Worm (Caenorhabditis elegans) whole organism, late embryonic: ENCODE measurements around the gene F47B10.6.

Experiments used
- ama-1 ChIP-seq: fragments of 150-350 bp; optimal IDR thresholded peaks from 2 replicates; lab custom pipeline; 2014
- ceh-19 ChIP-seq: fragments of 200-800 bp; sonication (Bioruptor generic); optimal IDR thresholded peaks from 2 replicates; lab custom pipeline; 2018; ENCODE audit warnings: mild to moderate bottlenecking, missing genetic modification characterization, missing compliant biosample characterization
- ceh-45 ChIP-seq: fragments of 200-800 bp; sonication (Bioruptor generic); IDR thresholded peaks from 2 replicates; pipeline ENCODE4 v1.3.6; 2022; ENCODE audit warnings: missing genetic modification reagents, missing genetic modification characterization, missing compliant biosample characterization
- fkh-10 ChIP-seq: fragments of 150-350 bp; optimal IDR thresholded peaks from 2 replicates; lab custom pipeline; 2014; ENCODE audit warnings: missing biosample characterization, missing genetic modification reagents, missing genetic modification characterization
- lin-11 ChIP-seq: fragments of 200-800 bp; sonication (Bioruptor generic); optimal IDR thresholded peaks from 2 replicates; lab custom pipeline; 2018; ENCODE audit warnings: mild to moderate bottlenecking, missing genetic modification characterization, missing compliant biosample characterization
- pat-9 ChIP-seq: fragments of 200-800 bp; sonication (Bioruptor generic); optimal IDR thresholded peaks from 2 replicates; lab custom pipeline; 2018; ENCODE audit warnings: mild to moderate bottlenecking, missing genetic modification characterization, moderate library complexity, missing compliant biosample characterization
- tbx-7 ChIP-seq: sonication (generic microtip); optimal IDR thresholded peaks from 2 replicates; lab custom pipeline; 2016; ENCODE audit warnings: missing genotype, missing genetic modification characterization, missing compliant biosample characterization

ce11 chrX:10902723-10903322 is 14.5 kb downstream of the F47B10.6 start, which contains the start of gene acbp-3:
- TF ChIP-seq ama-1 (lab: Kevin White, UChicago), result no peak
- TF ChIP-seq fkh-10 (GFP tag; lab: Kevin White, UChicago), result no peak
- no peak for TF ChIP-seq pat-9 (tag; lab: Kevin White, UChicago)
- no peak for TF ChIP-seq tbx-7 (tag; lab: Kevin White, UChicago)
- no peak for TF ChIP-seq lin-11 (tag; lab: Kevin White, UChicago)
- TF ChIP-seq ceh-45 (GFP tag; lab: Robert Waterston, UW), result no peak
- no peak for TF ChIP-seq ceh-19 (GFP tag; lab: Kevin White, UChicago)
